Worm (Caenorhabditis elegans): ENCODE results near the gene fbxa-113.

ce11 chrV:20215197-20215596 is 12.0 kb downstream of the fbxa-113 start, which contains the start of gene Y113G7B.11:
- TF ChIP-seq tbx-2 (tag; optimal IDR thresholded peaks at IDR 0.05) = no peak
- no peak for TF ChIP-seq ama-1 (optimal IDR thresholded peaks at IDR 0.05)
- no peak for TF ChIP-seq ceh-31 (tag; optimal IDR thresholded peaks at IDR 0.05)
- TF ChIP-seq odd-2 (tag; optimal IDR thresholded peaks at IDR 0.05) = no peak
- TF ChIP-seq hlh-30 (tag; optimal IDR thresholded peaks at IDR 0.05; ENCODE audit: insufficient read depth) = no peak
- no peak for TF ChIP-seq pqm-1 (tag; optimal IDR thresholded peaks at IDR 0.05)
- no peak for TF ChIP-seq sox-4 (tag; optimal IDR thresholded peaks at IDR 0.05)
- TF ChIP-seq eyg-1 (tag; optimal IDR thresholded peaks at IDR 0.05) = no peak
- TF ChIP-seq elt-2 (tag; optimal IDR thresholded peaks at IDR 0.05) = no peak
- TF ChIP-seq ceh-18 (tag; optimal IDR thresholded peaks at IDR 0.05) = no peak
- TF ChIP-seq pha-4 (tag; optimal IDR thresholded peaks at IDR 0.05) = no peak
- TF ChIP-seq rnt-1 (tag; optimal IDR thresholded peaks at IDR 0.05) = no peak
